Fruit fly (Drosophila melanogaster): ENCODE results near the gene Sf3b6.

The Sf3b6 gene

dm6 chr3L:6192822-6193555 is at the start of gene Sf3b6, which contains the start of gene Tnpo:
Gene Sf3b6 (minus strand): TSS chr3L:6193179.
Gene Tnpo (plus strand): TSS chr3L:6193480.
- peak; percentile 80 for TF ChIP-seq noc (tag; optimal IDR thresholded peaks at IDR 0.05)

- no peak for TF ChIP-seq noc (tag; optimal IDR thresholded peaks at IDR 0.05)
Measured at dm6 chr3L:6239968-6240367, 47.0 kb upstream of the Sf3b6 start, which contains the start of gene CG10226. Gene CG10226 (minus strand): TSS chr3L:6240068.

- TF ChIP-seq noc (tag; optimal IDR thresholded peaks at IDR 0.05): no peak
Measured at dm6 chr3L:6234035-6234434, 41.1 kb upstream of the Sf3b6 start, which contains the start of gene CG42714. Gene CG42714 (minus strand): TSS chr3L:6234056.

- TF ChIP-seq noc (tag; optimal IDR thresholded peaks at IDR 0.05): no peak
Measured at dm6 chr3L:6233281-6233680, 40.3 kb upstream of the Sf3b6 start, which contains the start of gene BG642312. Gene BG642312 (minus strand): TSS chr3L:6233381.

dm6 chr3L:6232261-6232660 is 39.3 kb upstream of the Sf3b6 start, which contains the start of gene CG13299:
Gene CG13299 (minus strand): TSS chr3L:6232361.
- no peak for TF ChIP-seq noc (tag; optimal IDR thresholded peaks at IDR 0.05)

- TF ChIP-seq noc (tag; optimal IDR thresholded peaks at IDR 0.05): no peak
Measured at dm6 chr3L:6220187-6220586, 27.2 kb upstream of the Sf3b6 start, which contains the start of gene CG33946. Gene CG33946 (plus strand): TSS chr3L:6220578.

dm6 chr3L:6218517-6219155 is 25.7 kb upstream of the Sf3b6 start:
- TF ChIP-seq noc (tag; optimal IDR thresholded peaks at IDR 0.05): no peak

- no peak for TF ChIP-seq noc (tag; optimal IDR thresholded peaks at IDR 0.05)
Measured at dm6 chr3L:6217806-6218205, 24.8 kb upstream of the Sf3b6 start, which contains the start of gene LanA. Gene LanA (minus strand): TSS chr3L:6218022.

- no peak for TF ChIP-seq noc (tag; optimal IDR thresholded peaks at IDR 0.05)
Measured at dm6 chr3L:6217212-6217611, 24.2 kb upstream of the Sf3b6 start.

dm6 chr3L:6216787-6217078 is 23.8 kb upstream of the Sf3b6 start:
- no peak for TF ChIP-seq noc (tag; optimal IDR thresholded peaks at IDR 0.05)

- TF ChIP-seq noc (tag; optimal IDR thresholded peaks at IDR 0.05): no peak
Measured at dm6 chr3L:6215976-6216786, 23.2 kb upstream of the Sf3b6 start.

- no peak for TF ChIP-seq noc (tag; optimal IDR thresholded peaks at IDR 0.05)
Measured at dm6 chr3L:6200173-6200572, 7.2 kb upstream of the Sf3b6 start, which contains the start of gene CG8219. Gene CG8219 (plus strand): TSS chr3L:6200473.

- no peak for TF ChIP-seq noc (tag; optimal IDR thresholded peaks at IDR 0.05)
Measured at dm6 chr3L:6193556-6194114, 656 bp upstream of the Sf3b6 start.

- peak; percentile 33 for TF ChIP-seq noc (tag; optimal IDR thresholded peaks at IDR 0.05)
Measured at dm6 chr3L:6188995-6189927, 3.7 kb downstream of the Sf3b6 start, which contains the start of the genes D19A and CG7386. Gene D19A (minus strand): TSS chr3L:6189123. Gene CG7386 (plus strand): TSS chr3L:6189745.

All from whole organism, larva.